Worm (Caenorhabditis elegans): Measurements from ENCODE around the gene ent-2.

The ent-2 gene

DNA sequence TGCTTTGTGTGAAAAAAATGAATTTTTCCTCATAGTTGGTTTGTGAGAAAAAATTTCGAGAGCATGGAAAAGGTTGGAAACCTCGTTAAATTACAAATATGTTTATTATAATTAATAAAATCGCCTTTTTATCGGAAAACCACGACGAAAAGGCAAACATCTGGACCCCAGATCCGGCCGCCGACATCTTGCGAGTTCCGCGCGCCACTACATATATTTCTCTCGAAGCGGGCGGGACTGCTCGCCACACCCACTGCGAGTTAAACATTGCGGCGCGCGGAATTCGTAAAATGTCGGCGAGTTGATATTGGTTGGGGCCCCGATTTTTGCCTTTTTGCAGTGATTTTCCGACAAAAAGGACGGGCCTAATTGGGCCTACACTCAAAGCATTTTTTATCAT lies 41.4 kb upstream of the ent-2 start:
- TF ChIP-seq ztf-11 (tag; optimal IDR thresholded peaks at IDR 0.05) (no peak), snpc-4 (tag; optimal IDR thresholded peaks at IDR 0.05) (peak; percentile 89)

DNA sequence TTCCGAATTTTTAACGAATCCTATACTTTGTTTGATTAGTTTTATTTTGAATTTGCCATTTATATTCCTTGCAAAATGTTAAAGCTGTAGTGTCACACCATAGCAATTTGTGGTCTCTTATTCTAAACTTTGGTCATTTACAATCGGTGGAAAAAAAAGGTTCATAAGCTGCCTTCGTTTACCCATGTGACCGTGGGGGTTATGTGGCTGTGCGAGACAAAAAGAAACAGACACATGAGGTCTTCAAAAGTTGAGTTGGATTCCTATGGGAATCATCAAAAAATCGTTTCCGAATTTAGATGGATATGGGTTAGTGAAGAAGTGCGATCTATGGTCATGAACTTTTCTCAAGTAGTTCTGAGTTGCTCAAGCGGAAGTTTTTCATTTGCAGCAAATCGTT lies 36.5 kb upstream of the ent-2 start:
- TF ChIP-seq swsn-7 (tag; optimal IDR thresholded peaks at IDR 0.05) (peak; percentile 6), lin-14 (GFP tag; optimal IDR thresholded peaks at IDR 0.05) (peak; percentile 81), nhr-19 (GFP tag; conservative IDR thresholded peaks at IDR 0.05) (no peak), ets-5 (GFP tag; IDR thresholded peaks at IDR 0.05) (no peak), snu-23 (GFP tag; optimal IDR thresholded peaks at IDR 0.05) (peak; percentile 37), lin-35 (GFP tag; optimal IDR thresholded peaks at IDR 0.05) (no peak), zip-4 (GFP tag; optimal IDR thresholded peaks at IDR 0.05) (no peak), fos-1 (tag; optimal IDR thresholded peaks at IDR 0.05) (no peak), ceh-8 (GFP tag; optimal IDR thresholded peaks at IDR 0.05) (no peak), tbx-2 (tag; optimal IDR thresholded peaks at IDR 0.05) (peak; percentile 11), mep-1 (tag; optimal IDR thresholded peaks at IDR 0.05) (peak; percentile 25), mab-9 (GFP tag; IDR thresholded peaks at IDR 0.05) (peak; percentile 45; the same call in 1 of the 2 replicates), lsy-2 (tag; optimal IDR thresholded peaks at IDR 0.05) (peak; percentile 1 to 25), nhr-71 (tag; optimal IDR thresholded peaks at IDR 0.05) (peak; percentile 27), fkh-8 (tag; optimal IDR thresholded peaks at IDR 0.05) (peak; percentile 26), ceh-82 (tag; optimal IDR thresholded peaks at IDR 0.05) (peak in 1 of 3 experiments; percentile 6)

DNA sequence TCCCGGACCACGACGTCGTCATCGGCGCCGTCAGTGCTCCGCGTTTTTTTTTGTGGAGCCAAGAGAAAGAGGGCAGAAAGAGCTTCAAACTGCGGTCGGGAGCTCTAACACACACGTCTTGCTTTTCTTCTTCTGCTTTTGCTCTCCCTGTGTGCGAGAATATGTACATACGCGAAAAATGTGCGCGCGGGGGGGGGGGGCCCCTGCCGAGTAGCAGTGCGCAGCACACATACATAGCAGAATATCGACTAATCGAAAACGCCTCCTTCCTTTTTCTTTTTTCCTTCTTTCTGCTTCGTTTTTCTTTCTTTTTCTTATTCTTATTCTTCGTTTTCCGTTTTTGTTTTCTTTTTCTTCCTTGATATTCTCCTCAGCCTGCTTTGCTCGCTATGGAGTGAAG lies 34.2 kb upstream of the ent-2 start:
- TF ChIP-seq fkh-8 (tag; optimal IDR thresholded peaks at IDR 0.05), result peak; percentile 71
- TF ChIP-seq snu-23 (GFP tag; optimal IDR thresholded peaks at IDR 0.05), result peak; percentile 24
- no peak for TF ChIP-seq hpl-2 (GFP tag; optimal IDR thresholded peaks at IDR 0.05)
- no peak for TF ChIP-seq sup-37 (GFP tag; optimal IDR thresholded peaks at IDR 0.05)
- no peak for TF ChIP-seq C34B4.2 (tag; optimal IDR thresholded peaks at IDR 0.05)
- TF ChIP-seq snpc-4 (tag; optimal IDR thresholded peaks at IDR 0.05), result no peak
- no peak for TF ChIP-seq ets-5 (GFP tag; IDR thresholded peaks at IDR 0.05)
- no peak for TF ChIP-seq lir-3 (tag; optimal IDR thresholded peaks at IDR 0.05; ENCODE audit: poor library complexity)
- no peak for TF ChIP-seq nhr-20 (tag; optimal IDR thresholded peaks at IDR 0.05)
- TF ChIP-seq hlh-17 (GFP tag; optimal IDR thresholded peaks at IDR 0.05; ENCODE audit: borderline replicate concordance), result no peak
- TF ChIP-seq ceh-8 (GFP tag; optimal IDR thresholded peaks at IDR 0.05), result no peak
- TF ChIP-seq mab-9 (GFP tag; IDR thresholded peaks at IDR 0.05), result no peak
- TF ChIP-seq sox-4 (tag; optimal IDR thresholded peaks at IDR 0.05), result no peak
- TF ChIP-seq unc-98 (GFP tag; IDR thresholded peaks at IDR 0.05), result no peak
- TF ChIP-seq lin-39 (tag; optimal IDR thresholded peaks at IDR 0.05), result no peak
- TF ChIP-seq mef-2 (tag; optimal IDR thresholded peaks at IDR 0.05), result no peak
- peak; percentile 40 for TF ChIP-seq nhr-71 (tag; optimal IDR thresholded peaks at IDR 0.05)
- no peak for TF ChIP-seq F16B12.6 (tag; optimal IDR thresholded peaks at IDR 0.05)
- TF ChIP-seq dpl-1 (GFP tag; optimal IDR thresholded peaks at IDR 0.05), result no peak
- no peak for TF ChIP-seq unc-62 (GFP tag; optimal IDR thresholded peaks at IDR 0.05)
- TF ChIP-seq ama-1 (optimal IDR thresholded peaks at IDR 0.05), result no peak
- no peak for TF ChIP-seq jun-1 (tag; optimal IDR thresholded peaks at IDR 0.05)
- no peak for TF ChIP-seq nhr-76 (tag; optimal IDR thresholded peaks at IDR 0.05)
- TF ChIP-seq C16A3.4 (tag; optimal IDR thresholded peaks at IDR 0.05), result no peak
- no peak for TF ChIP-seq zag-1 (tag; optimal IDR thresholded peaks at IDR 0.05)
- TF ChIP-seq irx-1 (tag; optimal IDR thresholded peaks at IDR 0.05), result no peak
- no peak for TF ChIP-seq nhr-237 (tag; optimal IDR thresholded peaks at IDR 0.05)
- peak; percentile 1 to 60 (median 2) for TF ChIP-seq ceh-82 (tag; optimal IDR thresholded peaks at IDR 0.05)
- no peak for TF ChIP-seq pag-3 (tag; optimal IDR thresholded peaks at IDR 0.05; ENCODE audit: borderline replicate concordance, insufficient read depth)
- TF ChIP-seq alr-1 (tag; optimal IDR thresholded peaks at IDR 0.05; ENCODE audit: borderline replicate concordance), result no peak
- TF ChIP-seq C04F5.9 (tag; optimal IDR thresholded peaks at IDR 0.05), result no peak
- TF ChIP-seq blmp-1 (tag; optimal IDR thresholded peaks at IDR 0.05), result no peak
- TF ChIP-seq lin-13 (GFP tag; optimal IDR thresholded peaks at IDR 0.05), result no peak
- TF ChIP-seq mep-1 (tag; optimal IDR thresholded peaks at IDR 0.05), result no peak
- no peak for TF ChIP-seq nhr-12 (tag; optimal IDR thresholded peaks at IDR 0.05)
- TF ChIP-seq nhr-47 (tag; optimal IDR thresholded peaks at IDR 0.05), result peak; percentile 41
- TF ChIP-seq lin-15B (tag; optimal IDR thresholded peaks at IDR 0.05), result no peak
- no peak for TF ChIP-seq nhr-85 (tag)
- no peak for TF ChIP-seq Y116A8C.19 (tag; optimal IDR thresholded peaks at IDR 0.05; ENCODE audit: borderline replicate concordance)
- peak in 1 of 2 experiments; percentile 17 for TF ChIP-seq lsy-2 (tag; optimal IDR thresholded peaks at IDR 0.05)

All from whole organism, L1 larva.